Fruit fly (Drosophila melanogaster): Measurements from ENCODE around the gene Pgant35A.

Gene Pgant35A

DNA sequence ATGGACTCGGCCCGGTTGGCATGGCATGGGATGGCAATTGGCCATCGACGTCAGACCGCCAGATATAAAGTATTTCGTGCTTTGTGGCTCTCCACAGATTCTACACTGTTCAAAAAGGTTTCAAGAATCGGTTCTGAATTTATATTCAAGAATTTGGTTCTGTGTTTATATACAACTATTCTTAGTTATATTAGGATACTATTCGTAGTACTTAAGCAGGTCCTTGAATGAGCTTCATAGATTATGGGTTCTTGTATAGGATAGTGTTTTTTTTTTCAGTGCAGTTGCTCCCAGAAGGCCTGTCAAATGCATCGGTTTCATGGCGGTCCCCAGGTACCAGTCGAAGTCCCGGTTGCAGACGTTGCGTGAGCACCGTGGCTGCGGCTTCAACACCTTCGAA lies 27.5 kb downstream of the Pgant35A start (continued):
- TF ChIP-seq OdsH (GFP tag; optimal IDR thresholded peaks at IDR 0.05) (peak; percentile 92), CG11902 (GFP tag; optimal IDR thresholded peaks at IDR 0.05) (peak; percentile 84), vri (GFP tag; optimal IDR thresholded peaks at IDR 0.05) (peak; percentile 94), Sox15 (GFP tag; optimal IDR thresholded peaks at IDR 0.05) (peak; percentile 82), CG6808 (GFP tag; optimal IDR thresholded peaks at IDR 0.05) (peak; percentile 93), CG15336 (GFP tag; IDR thresholded peaks at IDR 0.05) (peak; percentile 81), net (GFP tag; optimal IDR thresholded peaks at IDR 0.05) (peak; percentile 90), CG11762 (GFP tag; optimal IDR thresholded peaks at IDR 0.05; ENCODE audit: insufficient read depth) (peak; percentile 91), Blimp-1 (GFP tag; optimal IDR thresholded peaks at IDR 0.05) (peak; percentile 82), CG10631 (GFP tag; optimal IDR thresholded peaks at IDR 0.05) (peak; percentile 95), CG8632 (GFP tag; optimal IDR thresholded peaks at IDR 0.05) (peak; percentile 87), Met (GFP tag; optimal IDR thresholded peaks at IDR 0.05) (peak; percentile 96), Eip75B (GFP tag; optimal IDR thresholded peaks at IDR 0.05) (peak; percentile 96), CG34406 (GFP tag; optimal IDR thresholded peaks at IDR 0.05) (peak; percentile 91), CG9139 (GFP tag; optimal IDR thresholded peaks at IDR 0.05) (peak; percentile 85), Smox (GFP tag; optimal IDR thresholded peaks at IDR 0.05) (peak; percentile 94), acj6 (GFP tag; optimal IDR thresholded peaks at IDR 0.05) (peak; percentile 93)

DNA sequence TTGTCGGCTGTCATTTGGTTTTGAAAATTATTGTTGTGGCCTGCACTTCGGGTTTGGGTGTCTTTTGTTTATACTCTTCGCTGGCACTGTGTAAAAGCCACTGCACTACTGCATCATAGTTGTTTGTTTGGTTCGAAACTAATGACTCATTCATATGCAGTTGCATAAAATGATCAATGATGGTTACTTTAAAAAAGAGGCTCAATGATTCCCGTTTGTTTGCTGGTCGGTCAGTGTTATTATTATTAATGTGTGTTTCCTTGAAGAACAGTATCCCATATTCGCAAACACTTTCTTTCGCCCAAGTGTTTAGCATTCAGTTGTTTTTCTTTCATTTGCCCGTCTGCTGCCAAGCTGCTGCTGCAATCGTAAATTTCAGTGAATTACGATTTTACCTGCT lies 29.4 kb downstream of the Pgant35A start:
- peak; percentile 5 for TF ChIP-seq OdsH (GFP tag; optimal IDR thresholded peaks at IDR 0.05)
- TF ChIP-seq Eip75B (GFP tag; optimal IDR thresholded peaks at IDR 0.05), result no peak
- no peak for TF ChIP-seq fd85E (GFP tag; optimal IDR thresholded peaks at IDR 0.05)
- TF ChIP-seq svp (GFP tag), result no peak
- TF ChIP-seq CG9139 (GFP tag; optimal IDR thresholded peaks at IDR 0.05), result no peak
- TF ChIP-seq Sox102F (GFP tag; optimal IDR thresholded peaks at IDR 0.05), result peak; percentile 21
- no peak for TF ChIP-seq Lpt (GFP tag; optimal IDR thresholded peaks at IDR 0.05)
- TF ChIP-seq CG11762 (GFP tag; optimal IDR thresholded peaks at IDR 0.05; ENCODE audit: insufficient read depth), result no peak
- no peak for TF ChIP-seq CG16779 (tag; optimal IDR thresholded peaks at IDR 0.05)
- TF ChIP-seq CG11902 (GFP tag; optimal IDR thresholded peaks at IDR 0.05), result no peak
- no peak for TF ChIP-seq Ets21C (GFP tag; optimal IDR thresholded peaks at IDR 0.05)
- peak; percentile 12 for TF ChIP-seq achi (GFP tag; optimal IDR thresholded peaks at IDR 0.05)
- TF ChIP-seq CG15336 (GFP tag; IDR thresholded peaks at IDR 0.05), result peak; percentile 34; the same call in 1 of the 2 replicates
- 0 out of 2 replicates have a peak, but pooled peaks have one; percentile 16 for TF ChIP-seq Gug (GFP tag; IDR thresholded peaks at IDR 0.05)
- TF ChIP-seq Ets96B (tag; optimal IDR thresholded peaks at IDR 0.05), result no peak
- TF ChIP-seq CG6792 (GFP tag; optimal IDR thresholded peaks at IDR 0.05), result no peak
- no peak for TF ChIP-seq cyc (GFP tag; optimal IDR thresholded peaks at IDR 0.05)
- peak; percentile 7 for TF ChIP-seq CG4318 (GFP tag; optimal IDR thresholded peaks at IDR 0.05)
- TF ChIP-seq CG3032 (tag; optimal IDR thresholded peaks at IDR 0.05), result no peak
- no peak for TF ChIP-seq CG7368 (GFP tag; optimal IDR thresholded peaks at IDR 0.05)
- TF ChIP-seq CG6854 (GFP tag; optimal IDR thresholded peaks at IDR 0.05), result no peak
- TF ChIP-seq CG6163 (GFP tag; IDR thresholded peaks at IDR 0.05), result no peak
- TF ChIP-seq Eip78C (GFP tag), result peak; percentile 64
- TF ChIP-seq vri (GFP tag; optimal IDR thresholded peaks at IDR 0.05), result no peak
- no peak for TF ChIP-seq CG8632 (GFP tag; optimal IDR thresholded peaks at IDR 0.05)
- no peak for TF ChIP-seq net (GFP tag; optimal IDR thresholded peaks at IDR 0.05)
- TF ChIP-seq topi (GFP tag; optimal IDR thresholded peaks at IDR 0.05), result no peak
- TF ChIP-seq CG8319 (GFP tag; optimal IDR thresholded peaks at IDR 0.05), result no peak
- no peak for TF ChIP-seq CG1621 (tag; optimal IDR thresholded peaks at IDR 0.05)
- TF ChIP-seq Smox (GFP tag; optimal IDR thresholded peaks at IDR 0.05), result no peak
- TF ChIP-seq CG8119 (GFP tag; IDR thresholded peaks at IDR 0.05), result peak; percentile 54; the same call in 2 of the 3 replicates
- no peak for TF ChIP-seq eg (GFP tag; IDR thresholded peaks at IDR 0.05)
- TF ChIP-seq CG3919 (GFP tag; optimal IDR thresholded peaks at IDR 0.05), result no peak
- no peak for TF ChIP-seq dsx (GFP tag; optimal IDR thresholded peaks at IDR 0.05; ENCODE audit: poor library complexity, severe bottlenecking)
- TF ChIP-seq Hr4 (GFP tag; optimal IDR thresholded peaks at IDR 0.05), result peak; percentile 22
- no peak for TF ChIP-seq salr (GFP tag; optimal IDR thresholded peaks at IDR 0.05)
- TF ChIP-seq CG31627 (GFP tag; optimal IDR thresholded peaks at IDR 0.05), result peak; percentile 4
- no peak for TF ChIP-seq Eip93F (GFP tag; optimal IDR thresholded peaks at IDR 0.05)
- TF ChIP-seq fkh (GFP tag; optimal IDR thresholded peaks at IDR 0.05), result no peak
- peak; percentile 1 for TF ChIP-seq Hr39 (GFP tag; optimal IDR thresholded peaks at IDR 0.05)
- TF ChIP-seq Sox15 (GFP tag; optimal IDR thresholded peaks at IDR 0.05), result no peak
- no peak for TF ChIP-seq ss (GFP tag; optimal IDR thresholded peaks at IDR 0.05)
- no peak for TF ChIP-seq CG6808 (GFP tag; optimal IDR thresholded peaks at IDR 0.05)
- no peak for TF ChIP-seq Blimp-1 (GFP tag; optimal IDR thresholded peaks at IDR 0.05)
- TF ChIP-seq CG34406 (GFP tag; optimal IDR thresholded peaks at IDR 0.05), result no peak
